Fruit fly (Drosophila melanogaster) whole organism, embryonic: ENCODE measurements around the gene Svil.
A peak's percentile ranks its signal among the peaks of the same experiment; 100 is the strongest.

Experiments used
- Abd-B ChIP-seq: fragments of 200-800 bp; sonication (Bioruptor generic); optimal IDR thresholded peaks from 2 replicates; lab custom pipeline; 2018; ENCODE audit warnings: missing biosample characterization, mild to moderate bottlenecking, missing genetic modification characterization, moderate library complexity
- Awh ChIP-seq: fragments of 200-800 bp; sonication (Bioruptor generic); IDR thresholded peaks from 2 replicates; pipeline ENCODE4, ENCODE4 v1.3.6; 2022; ENCODE audit warnings: missing biosample characterization, missing genetic modification characterization
- Bdp1 ChIP-seq: fragments of 200-800 bp; sonication (Bioruptor generic); optimal IDR thresholded peaks from 3 replicates; lab custom pipeline; 2016; ENCODE audit warnings: missing biosample characterization, missing genetic modification characterization
- BtbVII ChIP-seq: fragments of 200-800 bp; sonication (Bioruptor generic); optimal IDR thresholded peaks from 3 replicates; lab custom pipeline; 2017; ENCODE audit warnings: missing biosample characterization, mild to moderate bottlenecking, missing genetic modification characterization
- C15 ChIP-seq: fragments of 200-800 bp; sonication (Bioruptor generic); IDR thresholded peaks from 3 replicates; pipeline ENCODE4 v1.3.6; 2022; ENCODE audit warnings: missing biosample characterization, missing genetic modification characterization
- CG10147 ChIP-seq: fragments of 200-800 bp; sonication (Bioruptor generic); optimal IDR thresholded peaks from 2 replicates; lab custom pipeline; 2019; ENCODE audit warnings: missing biosample characterization, mild to moderate bottlenecking, missing genetic modification characterization, moderate library complexity
- CG11093 ChIP-seq: fragments of 200-800 bp; sonication (Bioruptor generic); IDR thresholded peaks from 3 replicates; pipeline ENCODE4 v1.3.6; 2022; ENCODE audit warnings: missing biosample characterization, missing genetic modification characterization
- CG11695 ChIP-seq: fragments of 200-800 bp; sonication (Bioruptor generic); IDR thresholded peaks from 3 replicates; pipeline ENCODE4 v1.3.6; 2022; ENCODE audit warnings: missing biosample characterization, missing genetic modification characterization
- CG15514 ChIP-seq: fragments of 200-800 bp; sonication (Bioruptor generic); optimal IDR thresholded peaks from 3 replicates; lab custom pipeline; 2017; ENCODE audit warnings: missing biosample characterization, missing genetic modification characterization, mild to moderate bottlenecking, moderate library complexity, missing genetic modification reagents
- CG16779 ChIP-seq: fragments of 200-800 bp; sonication (Bioruptor generic); IDR thresholded peaks from 2 replicates; pipeline ENCODE4 v1.3.6; 2022; ENCODE audit warnings: missing biosample characterization, missing genetic modification characterization
- CG16813 ChIP-seq: fragments of 200-800 bp; sonication (Bioruptor generic); IDR thresholded peaks from 3 replicates; pipeline ENCODE4 v1.3.6; 2022; ENCODE audit warnings: missing biosample characterization, missing genetic modification characterization; ENCODE audit not compliant: partially characterized antibody
- CG17568 ChIP-seq: fragments of 200-800 bp; sonication (Bioruptor generic); optimal IDR thresholded peaks from 2 replicates; lab custom pipeline; 2018; ENCODE audit warnings: missing biosample characterization, mild to moderate bottlenecking, missing genetic modification characterization, moderate library complexity
- CG17802 ChIP-seq: fragments of 200-800 bp; sonication (Bioruptor generic); optimal IDR thresholded peaks from 2 replicates; lab custom pipeline; 2018; ENCODE audit warnings: missing biosample characterization, mild to moderate bottlenecking, missing genetic modification characterization, moderate library complexity
- CG2889 ChIP-seq: fragments of 200-800 bp; sonication (Bioruptor generic); IDR thresholded peaks from 3 replicates; pipeline ENCODE4 v1.3.6; 2022; ENCODE audit warnings: missing biosample characterization, missing genetic modification characterization
- CG31441 ChIP-seq: fragments of 200-800 bp; sonication (Bioruptor generic); IDR thresholded peaks from 2 replicates; pipeline ENCODE4 v1.3.6; 2022; ENCODE audit warnings: missing biosample characterization, missing genetic modification characterization
- CG32772 ChIP-seq: fragments of 200-800 bp; sonication (Bioruptor generic); IDR thresholded peaks from 2 replicates; pipeline ENCODE4 v1.3.6; 2022; ENCODE audit warnings: missing biosample characterization, missing genetic modification characterization
- CG3281 ChIP-seq: fragments of 200-800 bp; sonication (Bioruptor generic); optimal IDR thresholded peaks from 3 replicates; lab custom pipeline; 2017; ENCODE audit warnings: missing biosample characterization, mild to moderate bottlenecking, missing genetic modification characterization
- CG4820 ChIP-seq: fragments of 200-800 bp; sonication (Bioruptor generic); optimal IDR thresholded peaks from 3 replicates; lab custom pipeline; 2016; ENCODE audit warnings: missing biosample characterization, missing genetic modification characterization
- CG6791 ChIP-seq: fragments of 200-800 bp; sonication (Bioruptor generic); IDR thresholded peaks from 3 replicates; pipeline ENCODE4 v1.3.6; 2022; ENCODE audit warnings: missing biosample characterization, missing genetic modification characterization; ENCODE audit not compliant: partially characterized antibody
- CG7372 ChIP-seq: fragments of 200-800 bp; sonication (Bioruptor generic); IDR thresholded peaks from 2 replicates; pipeline ENCODE4 v1.3.6; 2022; ENCODE audit warnings: missing biosample characterization, missing genetic modification characterization
- CG7556 ChIP-seq: fragments of 200-800 bp; sonication (Bioruptor generic); optimal IDR thresholded peaks from 2 replicates; lab custom pipeline; 2017; ENCODE audit warnings: missing biosample characterization, mild to moderate bottlenecking, missing genetic modification characterization
- CG7745 ChIP-seq: fragments of 200-800 bp; sonication (Bioruptor generic); optimal IDR thresholded peaks from 2 replicates; lab custom pipeline; 2018; ENCODE audit warnings: missing biosample characterization, mild to moderate bottlenecking, missing genetic modification characterization, moderate library complexity
- CG8359 ChIP-seq: fragments of 200-800 bp; sonication (Bioruptor generic); optimal IDR thresholded peaks from 2 replicates; lab custom pipeline; 2017; ENCODE audit warnings: missing biosample characterization, mild to moderate bottlenecking, missing genetic modification characterization, borderline replicate concordance
- CG8388 ChIP-seq: fragments of 200-800 bp; sonication (Bioruptor generic); optimal IDR thresholded peaks from 2 replicates; lab custom pipeline; 2019; ENCODE audit warnings: missing biosample characterization, mild to moderate bottlenecking, missing genetic modification characterization, moderate library complexity
- Chrac-16 ChIP-seq: fragments of 200-800 bp; sonication (Bioruptor generic); optimal IDR thresholded peaks from 3 replicates; lab custom pipeline; 2016; ENCODE audit warnings: missing biosample characterization, missing genetic modification characterization
- D19B ChIP-seq: fragments of 200-800 bp; sonication (Bioruptor generic); optimal IDR thresholded peaks from 2 replicates; lab custom pipeline; 2017; ENCODE audit warnings: missing biosample characterization, mild to moderate bottlenecking, missing genetic modification characterization
- Dad ChIP-seq: fragments of 200-800 bp; sonication (Bioruptor generic); optimal IDR thresholded peaks from 3 replicates; lab custom pipeline; 2016; ENCODE audit warnings: missing biosample characterization, missing genetic modification characterization
- Dref ChIP-seq: fragments of 200-800 bp; sonication (Bioruptor generic); IDR thresholded peaks from 2 replicates; pipeline ENCODE4 v1.3.6; 2022; ENCODE audit warnings: missing biosample characterization, missing genetic modification characterization
- HLH4C ChIP-seq: fragments of 200-800 bp; sonication (Bioruptor generic); IDR thresholded peaks from 3 replicates; pipeline ENCODE4 v1.3.6; 2022; ENCODE audit warnings: missing biosample characterization, missing genetic modification characterization; ENCODE audit not compliant: partially characterized antibody
- Hr39 ChIP-seq: fragments of >200 bp; optimal IDR thresholded peaks from 2 replicates; lab custom pipeline; 2017
- NFAT ChIP-seq: fragments of 200-800 bp; sonication (Bioruptor generic); IDR thresholded peaks from 2 replicates; pipeline ENCODE4 v1.3.6; 2022; ENCODE audit warnings: missing biosample characterization, missing genetic modification characterization
- Ravus ChIP-seq: fragments of 200-800 bp; sonication (Bioruptor generic); IDR thresholded peaks from 2 replicates; pipeline ENCODE4 v1.3.6; 2022; ENCODE audit warnings: missing biosample characterization, missing genetic modification characterization
- Six4 ChIP-seq: fragments of 200-800 bp; sonication (Bioruptor generic); optimal IDR thresholded peaks from 2 replicates; lab custom pipeline; 2016; ENCODE audit warnings: missing biosample characterization, missing genetic modification characterization
- Tbp ChIP-seq: fragments of >200 bp; optimal IDR thresholded peaks from 2 replicates; lab custom pipeline; 2018; ENCODE audit warnings: missing biosample characterization, missing genetic modification characterization
- Vsx1 ChIP-seq: fragments of 200-800 bp; sonication (Bioruptor generic); optimal IDR thresholded peaks from 2 replicates; lab custom pipeline; 2017; ENCODE audit warnings: missing biosample characterization, mild to moderate bottlenecking, missing genetic modification characterization, missing genetic modification reagents
- YL-1 ChIP-seq: fragments of 200-800 bp; sonication (Bioruptor generic); optimal IDR thresholded peaks from 3 replicates; lab custom pipeline; 2017; ENCODE audit warnings: missing biosample characterization, mild to moderate bottlenecking, missing genetic modification characterization
- al ChIP-seq: fragments of 200-800 bp; sonication (Bioruptor generic); IDR thresholded peaks from 2 replicates; pipeline ENCODE4 v1.3.6; 2022; ENCODE audit warnings: missing biosample characterization, missing genetic modification characterization
- aop ChIP-seq: fragments of 200-800 bp; sonication (Bioruptor generic); IDR thresholded peaks from 2 replicates; pipeline ENCODE4 v1.3.6; 2022; ENCODE audit warnings: missing biosample characterization, missing genetic modification characterization
- ash1 ChIP-seq: fragments of 200-800 bp; sonication (Bioruptor generic); optimal IDR thresholded peaks from 2 replicates; lab custom pipeline; 2018; ENCODE audit warnings: missing biosample characterization, mild to moderate bottlenecking, missing genetic modification characterization
- btn ChIP-seq: fragments of 200-800 bp; sonication (Bioruptor generic); optimal IDR thresholded peaks from 2 replicates; lab custom pipeline; 2016; ENCODE audit warnings: missing biosample characterization, missing genetic modification characterization
- croc ChIP-seq: fragments of 200-800 bp; sonication (Bioruptor generic); conservative IDR thresholded peaks from 3 replicates; pipeline ENCODE4 v1.3.6; 2022; ENCODE audit warnings: missing biosample characterization, missing genetic modification characterization
- dan ChIP-seq: fragments of 200-800 bp; sonication (Bioruptor generic); IDR thresholded peaks from 2 replicates; pipeline ENCODE4 v1.3.6; 2022; ENCODE audit warnings: missing biosample characterization, missing genetic modification characterization
- disco-r ChIP-seq: fragments of 200-800 bp; sonication (Bioruptor generic); optimal IDR thresholded peaks from 2 replicates; lab custom pipeline; 2016; ENCODE audit warnings: missing biosample characterization, missing genetic modification characterization
- dmrt11E ChIP-seq: fragments of 200-800 bp; sonication (Bioruptor generic); optimal IDR thresholded peaks from 3 replicates; lab custom pipeline; 2018; ENCODE audit warnings: missing biosample characterization, mild to moderate bottlenecking, missing genetic modification characterization, moderate library complexity
- ems ChIP-seq: fragments of 200-800 bp; sonication (Bioruptor generic); optimal IDR thresholded peaks from 3 replicates; lab custom pipeline; 2016; ENCODE audit warnings: missing biosample characterization, missing genetic modification characterization
- esg ChIP-seq: fragments of 200-800 bp; sonication (Bioruptor generic); conservative IDR thresholded peaks from 2 replicates; pipeline ENCODE4 v1.3.6; 2022; ENCODE audit warnings: missing biosample characterization, missing genetic modification characterization
- ewg ChIP-seq: fragments of 200-800 bp; sonication (Bioruptor generic); optimal IDR thresholded peaks from 3 replicates; lab custom pipeline; 2017; ENCODE audit warnings: mild to moderate bottlenecking, missing biosample characterization, missing genetic modification reagents, missing genetic modification characterization
- sim ChIP-seq: fragments of 200-800 bp; sonication (Bioruptor generic); IDR thresholded peaks from 2 replicates; pipeline ENCODE4 v1.3.6; 2022; ENCODE audit warnings: missing biosample characterization, missing genetic modification characterization
- sima ChIP-seq: fragments of 200-800 bp; sonication (Bioruptor generic); optimal IDR thresholded peaks from 2 replicates; lab custom pipeline; 2016; ENCODE audit warnings: missing biosample characterization, missing genetic modification characterization
- sob ChIP-seq: fragments of 200-800 bp; sonication (Bioruptor generic); IDR thresholded peaks from 2 replicates; pipeline ENCODE4 v1.3.6; 2022; ENCODE audit warnings: missing biosample characterization, missing genetic modification characterization
- trh ChIP-seq: fragments of 200-800 bp; sonication (Bioruptor generic); optimal IDR thresholded peaks from 2 replicates; lab custom pipeline; 2016; ENCODE audit warnings: missing biosample characterization, missing genetic modification characterization

Svil gene

dm6 chr3L:2475564-2476260 is 98.3 kb downstream of the Svil start, which contains the start of gene CG16762 (continued):
- TF ChIP-seq aop (GFP tag; lab: Robert Waterston, UW): no peak
- no peak for TF ChIP-seq Abd-B
- TF ChIP-seq Awh (GFP tag; lab: Robert Waterston, UW): peak; percentile 26; the same call in 1 of the 2 replicates
- no peak for TF ChIP-seq Tbp (GFP tag; lab: Kevin White, UChicago)
- no peak for TF ChIP-seq esg (GFP tag; lab: Robert Waterston, UW)
- no peak for TF ChIP-seq Dad
- TF ChIP-seq Vsx1 (GFP tag; lab: Kevin White, UChicago): peak; percentile 68
- TF ChIP-seq dmrt11E (tag; lab: Kevin White, UChicago): peak; percentile 50
- TF ChIP-seq Ravus (GFP tag; lab: Robert Waterston, UW): no peak
- TF ChIP-seq CG15514: peak; percentile 68
- TF ChIP-seq CG17568 (GFP tag; lab: Kevin White, UChicago): peak; percentile 78
- no peak for TF ChIP-seq CG7745 (tag; lab: Kevin White, UChicago)
- peak; percentile 14 for TF ChIP-seq ash1
- TF ChIP-seq btn (GFP tag; lab: Kevin White, UChicago): peak; percentile 27
- TF ChIP-seq Chrac-16 (GFP tag; lab: Kevin White, UChicago): no peak
- no peak for TF ChIP-seq sima (GFP tag; lab: Kevin White, UChicago)
- peak; percentile 12 for TF ChIP-seq CG4820 (GFP tag; lab: Kevin White, UChicago)
- peak; percentile 45 for TF ChIP-seq ems (GFP tag; lab: Kevin White, UChicago)
- TF ChIP-seq NFAT (GFP tag; lab: Robert Waterston, UW): no peak
- no peak for TF ChIP-seq HLH4C (GFP tag; lab: Robert Waterston, UW)
- TF ChIP-seq CG3281 (GFP tag; lab: Kevin White, UChicago): peak; percentile 81
- TF ChIP-seq D19B: no peak
- TF ChIP-seq CG8388 (GFP tag; lab: Kevin White, UChicago): peak; percentile 30
- TF ChIP-seq BtbVII: peak; percentile 76
- TF ChIP-seq CG6791 (GFP tag; lab: Robert Waterston, UW): no peak
- no peak for TF ChIP-seq CG16779 (GFP tag; lab: Robert Waterston, UW)
- no peak for TF ChIP-seq CG16813 (GFP tag; lab: Robert Waterston, UW)
- TF ChIP-seq dan: no peak
- peak; percentile 53 for TF ChIP-seq CG10147 (GFP tag; lab: Kevin White, UChicago)
- peak; percentile 22 for TF ChIP-seq YL-1
- TF ChIP-seq Dref (GFP tag; lab: Robert Waterston, UW): no peak
- no peak for TF ChIP-seq Hr39
- peak; percentile 27; the same call in 1 of the 2 replicates for TF ChIP-seq sob (GFP tag; lab: Robert Waterston, UW)
- TF ChIP-seq CG31441 (GFP tag; lab: Robert Waterston, UW): peak; percentile 58; the same call in 1 of the 2 replicates
- TF ChIP-seq al (GFP tag; lab: Robert Waterston, UW): no peak
- no peak for TF ChIP-seq CG32772
- TF ChIP-seq ewg (GFP tag; lab: Kevin White, UChicago): peak; percentile 53
- no peak for TF ChIP-seq CG2889 (GFP tag; lab: Robert Waterston, UW)
- peak; percentile 65 for TF ChIP-seq trh
- TF ChIP-seq sim: no peak
- TF ChIP-seq croc: no peak
- no peak for TF ChIP-seq CG7372 (GFP tag; lab: Robert Waterston, UW)
- peak; percentile 30 for TF ChIP-seq Bdp1 (GFP tag; lab: Kevin White, UChicago)
- TF ChIP-seq disco-r (GFP tag; lab: Kevin White, UChicago): no peak
- TF ChIP-seq CG8359: peak; percentile 64
- no peak for TF ChIP-seq CG11695
- TF ChIP-seq CG17802 (tag; lab: Kevin White, UChicago): no peak
- TF ChIP-seq Six4: peak; percentile 1
- peak; percentile 43 for TF ChIP-seq CG7556 (GFP tag; lab: Kevin White, UChicago)
- TF ChIP-seq C15 (GFP tag; lab: Robert Waterston, UW): no peak
- TF ChIP-seq CG11093 (GFP tag; lab: Robert Waterston, UW): no peak
